Worm (Caenorhabditis elegans) whole organism, L3 larva: Measurements from ENCODE around the gene ntl-3.
A peak's percentile ranks its signal among the peaks of the same experiment; 100 is the strongest.
"Not testable (repeated sequence)": the region's sequence is repeated elsewhere in the genome, so short reads cannot be mapped to it uniquely, and the experiment has no call there.

Experiments used
- R02D3.7 ChIP-seq: fragments of 150-350 bp; optimal IDR thresholded peaks from 2 replicates; lab custom pipeline; 2014; ENCODE audit warnings: missing biosample characterization, missing genetic modification characterization
- aly-2 ChIP-seq: fragments of 150-350 bp; optimal IDR thresholded peaks from 2 replicates; lab custom pipeline; 2014; ENCODE audit warnings: missing biosample characterization, missing genetic modification characterization
- ama-1 ChIP-seq: fragments of 150-350 bp; optimal IDR thresholded peaks from 2 replicates; lab custom pipeline; 2018
- ceh-82 ChIP-seq: fragments of 150-350 bp; optimal IDR thresholded peaks from 2 replicates; lab custom pipeline; 2014; ENCODE audit warnings: missing biosample characterization, missing genetic modification characterization
- egl-5 ChIP-seq: fragments of 150-350 bp; optimal IDR thresholded peaks from 2 replicates; lab custom pipeline; 2017; ENCODE audit warnings: missing biosample characterization, missing genetic modification reagents, missing genetic modification characterization, inconsistent platforms
- elt-2 ChIP-seq: sonication (generic microtip); optimal IDR thresholded peaks from 2 replicates; lab custom pipeline; 2016; ENCODE audit warnings: missing genetic modification reagents, mild to moderate bottlenecking, missing genetic modification characterization, missing compliant biosample characterization
- elt-3 ChIP-seq, 3 experiments: fragments of 150-350 bp in 1 of 3; sonication (generic microtip) in 2 of 3; optimal IDR thresholded peaks; 2 replicates in 2 of 3; 4 replicates in 1 of 3; lab custom pipeline; 2014 to 2017; ENCODE audit warnings: missing biosample characterization in 3 of 3, missing genetic modification characterization in 3 of 3
- fkh-10 ChIP-seq: sonication (generic microtip); optimal IDR thresholded peaks from 2 replicates; lab custom pipeline; 2017; ENCODE audit warnings: missing biosample characterization, missing genetic modification reagents, missing genetic modification characterization
- fkh-2 ChIP-seq: fragments of 150-350 bp; optimal IDR thresholded peaks from 2 replicates; lab custom pipeline; 2014; ENCODE audit warnings: missing biosample characterization, missing genetic modification reagents, missing genetic modification characterization
- lin-39 ChIP-seq: fragments of 150-350 bp; optimal IDR thresholded peaks from 2 replicates; lab custom pipeline; 2018; ENCODE audit warnings: missing biosample characterization, missing genetic modification reagents, missing genetic modification characterization
- lsy-12 ChIP-seq: sonication (generic microtip); optimal IDR thresholded peaks from 2 replicates; lab custom pipeline; 2016; ENCODE audit warnings: mild to moderate bottlenecking, missing genetic modification characterization, missing compliant biosample characterization
- mdl-1 ChIP-seq: fragments of 150-350 bp; optimal IDR thresholded peaks from 2 replicates; lab custom pipeline; 2014; ENCODE audit warnings: missing biosample characterization, missing genetic modification characterization
- nfya-1 ChIP-seq: sonication (generic microtip); optimal IDR thresholded peaks from 2 replicates; lab custom pipeline; 2017; ENCODE audit warnings: missing genetic modification characterization, mild to moderate bottlenecking, missing compliant biosample characterization, antibody characterized with exemption, moderate library complexity; ENCODE audit not compliant: insufficient read depth
- nhr-12 ChIP-seq: fragments of 150-350 bp; optimal IDR thresholded peaks from 2 replicates; lab custom pipeline; 2014; ENCODE audit warnings: missing biosample characterization, missing genetic modification characterization
- nhr-28 ChIP-seq: fragments of 150-350 bp; optimal IDR thresholded peaks from 2 replicates; lab custom pipeline; 2014; ENCODE audit warnings: missing biosample characterization, missing genetic modification characterization
- nhr-43 ChIP-seq: sonication (generic microtip); optimal IDR thresholded peaks from 2 replicates; lab custom pipeline; 2016; ENCODE audit warnings: mild to moderate bottlenecking, missing genetic modification characterization, missing compliant biosample characterization; ENCODE audit not compliant: poor library complexity, severe bottlenecking
- nhr-76 ChIP-seq: fragments of 150-350 bp; sonication (generic microtip); optimal IDR thresholded peaks from 5 replicates; lab custom pipeline; 2014; ENCODE audit warnings: missing biosample characterization, missing genetic modification characterization
- pha-4 ChIP-seq: fragments of 150-350 bp; optimal IDR thresholded peaks from 2 replicates; lab custom pipeline; 2014; ENCODE audit warnings: missing biosample characterization, missing genetic modification reagents, missing genetic modification characterization
- pqm-1 ChIP-seq: fragments of 150-350 bp; optimal IDR thresholded peaks from 2 replicates; lab custom pipeline; 2017; ENCODE audit warnings: missing biosample characterization, missing genetic modification characterization, inconsistent platforms
- sea-2 ChIP-seq: fragments of 150-350 bp; sonication (generic microtip); optimal IDR thresholded peaks from 4 replicates; lab custom pipeline; 2014; ENCODE audit warnings: missing biosample characterization, missing genetic modification reagents, missing genetic modification characterization
- skn-1 ChIP-seq: fragments of 150-350 bp; optimal IDR thresholded peaks from 2 replicates; lab custom pipeline; 2014; ENCODE audit warnings: missing biosample characterization, missing genetic modification characterization
- tbx-2 ChIP-seq: sonication (generic microtip); optimal IDR thresholded peaks from 2 replicates; lab custom pipeline; 2016; ENCODE audit warnings: mild to moderate bottlenecking, missing genetic modification characterization, missing compliant biosample characterization
- unc-39 ChIP-seq: sonication (generic microtip); optimal IDR thresholded peaks from 4 replicates; lab custom pipeline; 2017; ENCODE audit warnings: missing biosample characterization, missing genetic modification characterization
- unc-62 ChIP-seq: fragments of 150-350 bp; sonication (generic microtip); optimal IDR thresholded peaks from 4 replicates; lab custom pipeline; 2014; ENCODE audit warnings: missing biosample characterization, missing genetic modification reagents, missing genetic modification characterization
- zag-1 ChIP-seq: fragments of 150-350 bp; optimal IDR thresholded peaks from 2 replicates; lab custom pipeline; 2014; ENCODE audit warnings: missing biosample characterization, missing genetic modification characterization
- ztf-11 ChIP-seq: fragments of 150-350 bp; optimal IDR thresholded peaks from 2 replicates; lab custom pipeline; 2014; ENCODE audit warnings: missing biosample characterization, missing genetic modification characterization
- ztf-4 ChIP-seq: fragments of 150-350 bp; optimal IDR thresholded peaks from 2 replicates; lab custom pipeline; 2014; ENCODE audit warnings: missing biosample characterization, missing genetic modification characterization

ntl-3 gene

ce11 chrIII:11846365-11846764 is at the start of gene ntl-3:
Gene ntl-3 (minus strand): TSS chrIII:11846465.
- no peak for TF ChIP-seq unc-39 (tag; lab: Kevin White, UChicago)
- no peak for TF ChIP-seq elt-3 (tag; optimal IDR thresholded peaks at IDR 0.05; lab: Kevin White, UChicago)
- no peak for TF ChIP-seq lsy-12
- TF ChIP-seq ztf-11 (tag; lab: Kevin White, UChicago) = no peak
- TF ChIP-seq pqm-1 (tag; lab: Kevin White, UChicago) = no peak
- no peak for TF ChIP-seq aly-2 (tag; lab: Kevin White, UChicago)
- TF ChIP-seq ama-1 (lab: Kevin White, UChicago) = no peak
- no peak for TF ChIP-seq nhr-43
- no peak for TF ChIP-seq fkh-2
- TF ChIP-seq egl-5 (tag; lab: Kevin White, UChicago) = no peak
- TF ChIP-seq fkh-10 (GFP tag; lab: Kevin White, UChicago) = no peak
- no peak for TF ChIP-seq elt-2 (tag; lab: Kevin White, UChicago)
- no peak for TF ChIP-seq R02D3.7 (tag; lab: Kevin White, UChicago)
- no peak for TF ChIP-seq nhr-12 (tag; lab: Kevin White, UChicago)
- TF ChIP-seq ztf-4 (tag; lab: Kevin White, UChicago) = no peak
- TF ChIP-seq tbx-2 (tag; lab: Kevin White, UChicago) = no peak
- TF ChIP-seq nhr-76 (tag; lab: Kevin White, UChicago) = no peak
- TF ChIP-seq unc-62 (GFP tag; lab: Kevin White, UChicago) = no peak

DNA sequence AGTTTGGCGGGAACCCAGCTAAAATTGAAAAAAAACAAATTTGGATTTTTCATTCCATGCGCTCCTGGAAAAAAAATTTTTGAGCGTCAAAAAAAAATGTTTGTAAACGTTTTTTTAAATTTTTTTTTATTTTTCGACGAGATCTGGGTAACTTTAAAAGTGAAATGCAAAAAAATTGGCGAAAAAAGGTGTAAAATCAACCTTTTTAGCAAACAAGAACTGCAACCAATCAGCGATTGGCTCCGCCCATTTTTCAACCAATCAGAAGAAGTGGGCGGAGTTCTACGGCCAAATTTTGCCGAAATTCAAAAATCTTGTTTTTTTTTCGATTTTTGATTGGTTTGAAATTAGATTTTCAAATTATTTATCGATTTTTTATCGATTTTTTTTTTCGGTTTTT is 49.2 kb upstream of the ntl-3 start:
- TF ChIP-seq sea-2 (no peak), nfya-1 (tag; lab: Kevin White, UChicago) (peak; percentile 70)

DNA sequence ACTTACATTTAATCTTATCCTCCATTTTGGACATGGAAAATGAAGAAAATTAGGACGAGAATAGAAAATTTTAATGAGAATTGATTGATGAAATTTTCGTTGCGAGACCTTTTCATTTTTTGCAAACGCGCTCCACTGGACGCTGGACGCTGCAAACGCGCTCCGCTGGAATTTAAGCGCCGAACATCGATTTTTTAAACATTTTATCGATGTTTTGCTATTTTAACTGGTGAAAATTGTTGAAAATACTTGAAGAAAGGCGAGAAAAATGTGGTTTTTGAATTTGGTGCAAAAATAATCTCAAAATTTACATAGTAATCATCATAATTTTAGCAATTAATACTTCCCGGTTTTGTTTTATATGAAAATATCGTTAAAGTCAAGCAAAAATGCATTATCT is 46.7 kb upstream of the ntl-3 start, which contains the start of gene Y56A3A.41:
Gene Y56A3A.41 (minus strand): TSS at position 101 of the 400 bp plus-strand sequence.
- TF ChIP-seq lin-39 (tag; lab: Kevin White, UChicago) = no peak

- TF ChIP-seq sea-2 (no peak), ceh-82 (tag; lab: Kevin White, UChicago) (no peak), R02D3.7 (tag; lab: Kevin White, UChicago) (no peak), skn-1 (tag; lab: Kevin White, UChicago) (no peak), egl-5 (tag; lab: Kevin White, UChicago) (no peak), ztf-11 (tag; lab: Kevin White, UChicago) (no peak), ama-1 (lab: Kevin White, UChicago) (no peak), zag-1 (tag; lab: Kevin White, UChicago) (no peak), nhr-76 (tag; lab: Kevin White, UChicago) (no peak), nhr-28 (tag; lab: Kevin White, UChicago) (no peak)
Observed at ce11 chrIII:11891335-11891734, 45.1 kb upstream of the ntl-3 start, which contains the start of gene faah-5. Gene faah-5 (minus strand): TSS chrIII:11891435.

DNA sequence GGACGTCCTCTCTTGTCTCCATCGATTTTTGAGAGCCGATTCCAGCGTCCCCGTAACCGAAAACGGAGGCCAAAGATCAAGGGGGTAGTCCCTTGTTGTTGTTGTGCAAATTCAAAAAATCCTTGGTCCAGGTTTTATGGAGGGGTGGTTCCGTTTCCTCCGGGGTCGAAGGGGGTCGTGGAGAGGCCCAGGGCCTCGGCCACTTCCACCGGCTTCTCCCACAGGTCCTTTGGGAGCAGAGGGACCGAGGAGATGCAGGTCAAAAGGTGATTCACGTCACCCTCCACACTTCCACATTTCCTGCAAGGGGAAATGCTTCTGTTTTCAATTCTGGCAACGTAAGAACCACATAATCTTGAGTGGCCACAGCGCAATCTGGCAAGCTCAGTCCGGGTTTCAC is 37.4 kb upstream of the ntl-3 start, which contains the start of gene fbxb-22:
Gene fbxb-22 (minus strand): TSS at position 61 of the 400 bp plus-strand sequence.
- TF ChIP-seq sea-2; unc-62 (GFP tag; lab: Kevin White, UChicago); R02D3.7 (tag; lab: Kevin White, UChicago): not testable (repeated sequence)

ce11 chrIII:11881549-11881948 is 35.3 kb upstream of the ntl-3 start:
- no peak for TF ChIP-seq nhr-12 (tag; lab: Kevin White, UChicago)
- peak; percentile 67 for TF ChIP-seq pqm-1 (tag; lab: Kevin White, UChicago)
- peak; percentile 45 for TF ChIP-seq pha-4
- TF ChIP-seq mdl-1 (tag; lab: Kevin White, UChicago) = no peak
- TF ChIP-seq elt-2 (tag; lab: Kevin White, UChicago) = peak; percentile 85
- TF ChIP-seq, all 47 proteins: peak for 3

DNA sequence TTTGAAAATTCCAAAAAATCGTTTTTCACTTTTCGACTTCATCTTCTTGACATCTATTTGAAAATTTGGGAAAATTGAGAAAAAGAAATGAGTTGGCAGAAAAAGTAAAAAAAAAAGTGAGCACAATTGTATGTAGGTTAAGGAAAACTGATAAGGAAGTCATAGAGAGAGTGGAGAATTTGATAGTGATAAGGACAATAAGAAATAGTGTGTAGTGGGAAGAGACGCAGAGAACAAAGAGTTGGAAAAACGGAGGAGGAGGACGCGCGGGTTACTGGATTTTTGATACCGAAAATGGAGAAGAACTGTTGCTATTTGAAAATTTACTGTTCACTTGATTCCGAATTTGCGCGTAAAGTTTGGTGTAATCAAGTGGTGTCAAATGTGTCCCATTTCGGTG is 32.5 kb upstream of the ntl-3 start, which contains the start of gene Y56A3A.6:
Gene Y56A3A.6 (minus strand): TSS at position 53 of the 400 bp plus-strand sequence.
- TF ChIP-seq pqm-1 (tag; lab: Kevin White, UChicago) (peak; percentile 55), elt-3 (tag; optimal IDR thresholded peaks at IDR 0.05; lab: Kevin White, UChicago) (no peak), elt-2 (tag; lab: Kevin White, UChicago) (peak; percentile 79), pha-4 (peak; percentile 1)
